Fruit fly (Drosophila melanogaster) whole organism, embryonic: ENCODE data around the gene CG33158.

Source experiments
- ATbp ChIP-seq: fragments of 200-800 bp; sonication (Bioruptor generic); optimal IDR thresholded peaks from 2 replicates; lab custom pipeline; 2017; ENCODE audit warnings: missing biosample characterization, mild to moderate bottlenecking, missing genetic modification characterization, missing genetic modification reagents
- Abd-B ChIP-seq: fragments of 200-800 bp; sonication (Bioruptor generic); optimal IDR thresholded peaks from 2 replicates; lab custom pipeline; 2018; ENCODE audit warnings: missing biosample characterization, mild to moderate bottlenecking, missing genetic modification characterization, moderate library complexity
- CG10979 ChIP-seq: fragments of 200-800 bp; sonication (Bioruptor generic); optimal IDR thresholded peaks from 2 replicates; lab custom pipeline; 2018; ENCODE audit warnings: missing biosample characterization, mild to moderate bottlenecking, missing genetic modification characterization, moderate library complexity
- CG11085 ChIP-seq: fragments of 200-800 bp; sonication (Bioruptor generic); IDR thresholded peaks from 2 replicates; pipeline ENCODE4 v1.3.6; 2022; ENCODE audit warnings: missing biosample characterization, missing genetic modification characterization
- CG14014 ChIP-seq: fragments of 200-800 bp; sonication (Bioruptor generic); IDR thresholded peaks from 2 replicates; pipeline ENCODE4 v1.3.6; 2022; ENCODE audit warnings: missing biosample characterization, missing genetic modification characterization
- CG15269 ChIP-seq: fragments of 200-800 bp; sonication (Bioruptor generic); optimal IDR thresholded peaks from 2 replicates; lab custom pipeline; 2018; ENCODE audit warnings: missing biosample characterization, mild to moderate bottlenecking, missing genetic modification characterization, moderate library complexity
- CG18011 ChIP-seq: fragments of 200-800 bp; sonication (Bioruptor generic); optimal IDR thresholded peaks from 2 replicates; lab custom pipeline; 2017; ENCODE audit warnings: missing biosample characterization, missing genetic modification characterization, mild to moderate bottlenecking, moderate library complexity, missing genotype
- CG18764 ChIP-seq: fragments of 200-800 bp; sonication (Bioruptor generic); optimal IDR thresholded peaks from 3 replicates; lab custom pipeline; 2016; ENCODE audit warnings: missing biosample characterization, missing genetic modification characterization
- CG2199 ChIP-seq: fragments of 200-800 bp; sonication (Bioruptor generic); IDR thresholded peaks from 3 replicates; pipeline ENCODE4 v1.3.6; 2022; ENCODE audit warnings: missing biosample characterization, missing genetic modification characterization
- CG3281 ChIP-seq: fragments of 200-800 bp; sonication (Bioruptor generic); optimal IDR thresholded peaks from 3 replicates; lab custom pipeline; 2017; ENCODE audit warnings: missing biosample characterization, mild to moderate bottlenecking, missing genetic modification characterization
- CG3407 ChIP-seq: fragments of 200-800 bp; sonication (Bioruptor generic); optimal IDR thresholded peaks from 2 replicates; lab custom pipeline; 2018; ENCODE audit warnings: missing biosample characterization, mild to moderate bottlenecking, missing genetic modification characterization
- CG6175 ChIP-seq: fragments of 200-800 bp; sonication (Bioruptor generic); IDR thresholded peaks from 3 replicates; pipeline ENCODE4 v1.3.6; 2022; ENCODE audit warnings: missing biosample characterization, missing genetic modification characterization
- CG7987 ChIP-seq: fragments of 200-800 bp; sonication (Bioruptor generic); optimal IDR thresholded peaks from 2 replicates; lab custom pipeline; 2018; ENCODE audit warnings: missing biosample characterization, mild to moderate bottlenecking, missing genetic modification characterization, moderate library complexity
- CG8944 ChIP-seq: fragments of 200-800 bp; sonication (Bioruptor generic); optimal IDR thresholded peaks from 3 replicates; lab custom pipeline; 2016; ENCODE audit warnings: missing biosample characterization, missing genetic modification characterization
- CG9817 ChIP-seq: fragments of 200-800 bp; sonication (Bioruptor generic); optimal IDR thresholded peaks from 2 replicates; lab custom pipeline; 2018; ENCODE audit warnings: missing biosample characterization, mild to moderate bottlenecking, missing genetic modification characterization, moderate library complexity
- Camta ChIP-seq: fragments of 200-800 bp; sonication (Bioruptor generic); optimal IDR thresholded peaks from 2 replicates; lab custom pipeline; 2016; ENCODE audit warnings: missing biosample characterization, missing genetic modification characterization
- Chrac-16 ChIP-seq: fragments of 200-800 bp; sonication (Bioruptor generic); optimal IDR thresholded peaks from 3 replicates; lab custom pipeline; 2016; ENCODE audit warnings: missing biosample characterization, missing genetic modification characterization
- D19A ChIP-seq: fragments of 200-800 bp; optimal IDR thresholded peaks from 3 replicates; lab custom pipeline; 2019; ENCODE audit warnings: missing biosample characterization, mild to moderate bottlenecking, missing genetic modification characterization, moderate library complexity
- D19B ChIP-seq: fragments of 200-800 bp; sonication (Bioruptor generic); optimal IDR thresholded peaks from 2 replicates; lab custom pipeline; 2017; ENCODE audit warnings: missing biosample characterization, mild to moderate bottlenecking, missing genetic modification characterization
- Dad ChIP-seq: fragments of 200-800 bp; sonication (Bioruptor generic); optimal IDR thresholded peaks from 3 replicates; lab custom pipeline; 2016; ENCODE audit warnings: missing biosample characterization, missing genetic modification characterization
- Gsc ChIP-seq: fragments of 200-800 bp; sonication (Bioruptor generic); IDR thresholded peaks from 2 replicates; pipeline ENCODE4 v1.3.6; 2022; ENCODE audit warnings: missing biosample characterization, missing genetic modification characterization
- Lim3 ChIP-seq: fragments of 200-800 bp; sonication (Bioruptor generic); IDR thresholded peaks from 2 replicates; pipeline ENCODE4 v1.3.6; 2022; ENCODE audit warnings: missing biosample characterization, missing genetic modification characterization
- MTF-1 ChIP-seq: fragments of 200-800 bp; sonication (Bioruptor generic); optimal IDR thresholded peaks from 2 replicates; lab custom pipeline; 2018; ENCODE audit warnings: missing biosample characterization, mild to moderate bottlenecking, missing genetic modification characterization, borderline replicate concordance
- Meics ChIP-seq: fragments of 200-800 bp; sonication (Bioruptor generic); optimal IDR thresholded peaks from 2 replicates; lab custom pipeline; 2017; ENCODE audit warnings: missing biosample characterization, mild to moderate bottlenecking, missing genetic modification characterization
- NC2β ChIP-seq: fragments of 200-800 bp; sonication (Bioruptor generic); optimal IDR thresholded peaks from 2 replicates; lab custom pipeline; 2016; ENCODE audit warnings: missing biosample characterization, missing genetic modification characterization
- Oaz ChIP-seq: fragments of 200-800 bp; sonication (Bioruptor generic); IDR thresholded peaks from 2 replicates; pipeline ENCODE4 v1.3.6; 2022; ENCODE audit warnings: missing biosample characterization, missing genetic modification characterization
- Side ChIP-seq: fragments of 200-800 bp; sonication (Bioruptor generic); optimal IDR thresholded peaks from 2 replicates; lab custom pipeline; 2016; ENCODE audit warnings: missing biosample characterization, missing genetic modification characterization
- Tbp ChIP-seq: fragments of >200 bp; optimal IDR thresholded peaks from 2 replicates; lab custom pipeline; 2018; ENCODE audit warnings: missing biosample characterization, missing genetic modification characterization
- dm ChIP-seq: fragments of 200-800 bp; sonication (Bioruptor generic); optimal IDR thresholded peaks from 3 replicates; lab custom pipeline; 2016; ENCODE audit warnings: missing biosample characterization, missing genetic modification characterization
- dmrt99B ChIP-seq: fragments of 200-800 bp; sonication (Bioruptor generic); optimal IDR thresholded peaks from 2 replicates; lab custom pipeline; 2018; ENCODE audit warnings: missing biosample characterization, mild to moderate bottlenecking, missing genetic modification characterization, moderate library complexity
- fd102C ChIP-seq: fragments of 200-800 bp; sonication (Bioruptor generic); optimal IDR thresholded peaks from 2 replicates; lab custom pipeline; 2018; ENCODE audit warnings: missing biosample characterization, mild to moderate bottlenecking, missing genetic modification characterization, moderate library complexity
- fru ChIP-seq: fragments of >200 bp; optimal IDR thresholded peaks from 2 replicates; lab custom pipeline; 2017
- gce ChIP-seq: fragments of 200-800 bp; sonication (Bioruptor generic); IDR thresholded peaks from 3 replicates; pipeline ENCODE4 v1.3.6; 2022; ENCODE audit warnings: missing biosample characterization, missing genetic modification characterization
- gem ChIP-seq: fragments of 200-800 bp; sonication (Bioruptor generic); optimal IDR thresholded peaks from 2 replicates; lab custom pipeline; 2019; ENCODE audit warnings: missing biosample characterization, mild to moderate bottlenecking, missing genetic modification characterization, moderate library complexity
- jumu ChIP-seq: fragments of 200-800 bp; sonication (Bioruptor generic); optimal IDR thresholded peaks from 3 replicates; lab custom pipeline; 2016; ENCODE audit warnings: missing biosample characterization, missing genetic modification characterization
- knrl ChIP-seq: fragments of 200-800 bp; sonication (Bioruptor generic); IDR thresholded peaks from 3 replicates; pipeline ENCODE4 v1.3.6; 2022; ENCODE audit warnings: missing biosample characterization, missing genetic modification characterization; ENCODE audit not compliant: partially characterized antibody
- lab ChIP-seq: fragments of 200-800 bp; sonication (Bioruptor generic); optimal IDR thresholded peaks from 3 replicates; lab custom pipeline; 2017; ENCODE audit warnings: missing biosample characterization, missing genetic modification characterization, mild to moderate bottlenecking, moderate library complexity, missing genetic modification reagents
- lbe ChIP-seq: fragments of 200-800 bp; sonication (Bioruptor generic); optimal IDR thresholded peaks from 2 replicates; lab custom pipeline; 2016; ENCODE audit warnings: missing biosample characterization, mild to moderate bottlenecking, missing genetic modification characterization
- luna ChIP-seq: fragments of 200-800 bp; sonication (Bioruptor generic); optimal IDR thresholded peaks from 2 replicates; lab custom pipeline; 2016; ENCODE audit warnings: missing biosample characterization, missing genetic modification characterization
- nau ChIP-seq: fragments of 200-800 bp; sonication (Bioruptor generic); optimal IDR thresholded peaks from 3 replicates; lab custom pipeline; 2017; ENCODE audit warnings: missing biosample characterization, mild to moderate bottlenecking, missing genetic modification characterization, missing genetic modification reagents
- nmo ChIP-seq: fragments of 200-800 bp; sonication (Bioruptor generic); optimal IDR thresholded peaks from 2 replicates; lab custom pipeline; 2018; ENCODE audit warnings: missing biosample characterization, mild to moderate bottlenecking, missing genetic modification characterization, moderate library complexity
- onecut ChIP-seq: fragments of 200-800 bp; sonication (Bioruptor generic); IDR thresholded peaks from 2 replicates; pipeline ENCODE4 v1.3.6; 2022; ENCODE audit warnings: missing biosample characterization, missing genetic modification characterization
- pnt ChIP-seq: fragments of 200-800 bp; sonication (Bioruptor generic); optimal IDR thresholded peaks from 3 replicates; lab custom pipeline; 2016; ENCODE audit warnings: missing biosample characterization, missing genetic modification characterization
- salm ChIP-seq: fragments of 200-800 bp; sonication (Bioruptor generic); optimal IDR thresholded peaks from 2 replicates; lab custom pipeline; 2018; ENCODE audit warnings: missing biosample characterization, mild to moderate bottlenecking, missing genetic modification characterization
- slp2 ChIP-seq: fragments of 200-800 bp; sonication (Bioruptor generic); optimal IDR thresholded peaks from 2 replicates; lab custom pipeline; 2016; ENCODE audit warnings: missing biosample characterization, missing genetic modification characterization
- stc ChIP-seq: fragments of 200-800 bp; sonication (Bioruptor generic); IDR thresholded peaks from 2 replicates; pipeline ENCODE4 v1.3.6; 2022; ENCODE audit warnings: missing biosample characterization, missing genetic modification characterization
- tio ChIP-seq: fragments of 200-800 bp; sonication (Bioruptor generic); optimal IDR thresholded peaks from 2 replicates; lab custom pipeline; 2017; ENCODE audit warnings: missing biosample characterization, missing genetic modification characterization, inconsistent platforms
- toy ChIP-seq: fragments of 200-800 bp; sonication (Bioruptor generic); IDR thresholded peaks from 2 replicates; pipeline ENCODE4 v1.3.6; 2022; ENCODE audit warnings: missing biosample characterization, missing genetic modification characterization
- trem ChIP-seq: fragments of 200-800 bp; optimal IDR thresholded peaks from 3 replicates; lab custom pipeline; 2019; ENCODE audit warnings: missing biosample characterization, mild to moderate bottlenecking, missing genetic modification characterization, moderate library complexity
- unpg ChIP-seq: fragments of 200-800 bp; sonication (Bioruptor generic); optimal IDR thresholded peaks from 3 replicates; lab custom pipeline; 2018; ENCODE audit warnings: missing biosample characterization, mild to moderate bottlenecking, missing genetic modification characterization, moderate library complexity

The CG33158 gene

DNA sequence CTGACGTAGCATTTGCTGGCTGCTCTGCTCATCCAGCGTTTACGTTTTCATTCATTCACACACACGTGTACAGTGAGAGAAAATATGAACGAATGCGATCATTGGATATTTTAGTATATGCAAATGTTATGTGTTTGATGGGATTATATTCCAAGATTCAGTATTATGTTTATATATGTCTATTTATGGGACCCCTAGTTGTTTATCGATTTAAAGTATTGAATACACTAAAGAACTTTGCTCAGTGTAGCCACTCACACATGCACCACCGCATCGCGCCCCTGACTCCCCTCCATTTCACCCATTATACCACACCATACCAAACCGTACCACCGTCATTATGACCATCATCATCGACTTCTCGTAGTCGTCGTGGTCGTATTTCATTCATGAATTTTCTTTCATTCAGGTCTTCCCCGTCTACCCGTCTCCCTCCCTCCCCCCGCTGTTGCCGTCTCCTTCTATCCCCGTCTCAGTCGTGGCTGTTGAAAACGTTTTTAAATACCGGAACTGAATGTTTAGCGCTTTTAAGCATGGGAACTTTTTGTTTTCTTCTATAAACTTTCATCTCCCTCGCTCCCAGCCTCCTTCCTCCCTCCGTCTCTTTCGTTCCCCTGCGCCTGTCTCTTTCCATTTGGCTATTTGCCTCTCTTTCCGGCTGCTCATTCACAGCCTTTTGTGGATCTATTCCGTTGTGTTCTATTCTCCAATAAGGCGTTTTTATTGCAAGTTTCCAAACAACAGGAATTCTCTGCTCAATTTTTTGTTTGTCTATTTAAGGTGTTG lies 61.2 kb downstream of the CG33158 start (continued):
- TF ChIP-seq Abd-B (GFP tag; lab: Kevin White, UChicago) (peak; percentile 97), onecut (GFP tag; lab: Robert Waterston, UW) (peak; percentile 95), gce (GFP tag; lab: Robert Waterston, UW) (peak; percentile 96), salm (tag; lab: Kevin White, UChicago) (peak; percentile 95), pnt (peak; percentile 97), dm (GFP tag; lab: Kevin White, UChicago) (peak; percentile 91), MTF-1 (GFP tag; lab: Kevin White, UChicago) (peak; percentile 93), CG7987 (GFP tag; lab: Kevin White, UChicago) (peak; percentile 75), NC2β (GFP tag; lab: Kevin White, UChicago) (peak; percentile 97), CG18011 (peak; percentile 78), jumu (GFP tag; lab: Kevin White, UChicago) (peak; percentile 96), fd102C (GFP tag; lab: Kevin White, UChicago) (peak; percentile 76), Side (GFP tag; lab: Kevin White, UChicago) (peak; percentile 95), Oaz (GFP tag; lab: Robert Waterston, UW) (peak; percentile 93), Dad (peak; percentile 90), CG2199 (peak; percentile 96), CG8944 (GFP tag; lab: Kevin White, UChicago) (peak; percentile 95), Tbp (no peak), CG18764 (peak; percentile 94), CG11085 (GFP tag; lab: Robert Waterston, UW) (peak; percentile 88), Lim3 (GFP tag; lab: Robert Waterston, UW) (peak; percentile 93), trem (tag; lab: Kevin White, UChicago) (peak; percentile 95), Camta (peak; percentile 97), gem (tag; lab: Kevin White, UChicago) (peak; percentile 98), Chrac-16 (GFP tag; lab: Kevin White, UChicago) (peak; percentile 98), Gsc (peak; percentile 93), CG10979 (tag; lab: Kevin White, UChicago) (peak; percentile 98), dmrt99B (tag; lab: Kevin White, UChicago) (peak; percentile 99), CG6175 (GFP tag; lab: Robert Waterston, UW) (peak; percentile 85), D19B (GFP tag; lab: Kevin White, UChicago) (peak; percentile 74), stc (GFP tag; lab: Robert Waterston, UW) (peak; percentile 96), nmo (peak; percentile 99), Meics (GFP tag; lab: Kevin White, UChicago) (peak; percentile 92), lab (peak; percentile 97), CG14014 (GFP tag; lab: Robert Waterston, UW) (peak; percentile 94), ATbp (peak; percentile 97), toy (GFP tag; lab: Robert Waterston, UW) (peak; percentile 87), fru (lab: Kevin White, UChicago) (no peak), CG9817 (peak; percentile 93), tio (peak; percentile 91), CG15269 (tag; lab: Kevin White, UChicago) (peak; percentile 96), CG3281 (GFP tag; lab: Kevin White, UChicago) (peak; percentile 92), unpg (GFP tag; lab: Kevin White, UChicago) (peak; percentile 98), slp2 (GFP tag; lab: Kevin White, UChicago) (peak; percentile 97), CG3407 (GFP tag; lab: Kevin White, UChicago) (peak; percentile 96), knrl (GFP tag; lab: Robert Waterston, UW) (no peak), D19A (tag; lab: Kevin White, UChicago) (peak; percentile 96), luna (peak; percentile 42), lbe (GFP tag; lab: Kevin White, UChicago) (peak; percentile 27), nau (GFP tag; lab: Kevin White, UChicago) (peak; percentile 93)
